Worm (Caenorhabditis elegans) whole organism, L4 larva: ENCODE measurements around the gene col-172.

ENCODE experiments used
- F49E8.2 ChIP-seq: sonication (generic microtip); optimal IDR thresholded peaks from 2 replicates; lab custom pipeline; 2016; ENCODE audit warnings: missing compliant biosample characterization, mild to moderate bottlenecking, missing genetic modification characterization, borderline replicate concordance
- T26A8.4 ChIP-seq: fragments of 200-800 bp; sonication (Bioruptor generic); IDR thresholded peaks from 2 replicates; pipeline ENCODE4 v1.3.6; 2022; ENCODE audit warnings: missing genetic modification characterization, missing compliant biosample characterization
- Y75B8A.6 ChIP-seq: fragments of 200-800 bp; sonication (Bioruptor generic); IDR thresholded peaks from 2 replicates; pipeline ENCODE4 v1.3.6; 2022; ENCODE audit warnings: missing genetic modification reagents, missing genetic modification characterization, missing compliant biosample characterization
- ama-1 ChIP-seq: fragments of 150-350 bp; optimal IDR thresholded peaks from 2 replicates; lab custom pipeline; 2014; ENCODE audit warnings: inconsistent platforms, mixed read lengths
- ceh-20 ChIP-seq: fragments of 200-800 bp; sonication (Bioruptor generic); IDR thresholded peaks from 2 replicates; pipeline ENCODE4 v1.3.6; 2022; ENCODE audit warnings: missing genetic modification reagents, missing genetic modification characterization, missing compliant biosample characterization
- ceh-62 ChIP-seq: sonication (generic microtip); optimal IDR thresholded peaks from 2 replicates; lab custom pipeline; 2017; ENCODE audit warnings: missing biosample characterization, missing genetic modification characterization
- daf-16 ChIP-seq, 3 experiments: sonication (generic microtip); optimal IDR thresholded peaks; 2 replicates each; lab custom pipeline; 2016 to 2017; ENCODE audit warnings: missing genetic modification characterization in 3 of 3, missing genetic modification reagents in 3 of 3, mild to moderate bottlenecking in 2 of 3, missing compliant biosample characterization in 2 of 3, missing biosample characterization in 1 of 3, moderate library complexity in 1 of 3
- dmd-6 ChIP-seq: fragments of 200-800 bp; sonication (Bioruptor generic); IDR thresholded peaks from 2 replicates; pipeline ENCODE4 v1.3.6; 2022; ENCODE audit warnings: missing genetic modification reagents, missing genetic modification characterization, missing compliant biosample characterization
- dpl-1 ChIP-seq: fragments of 150-350 bp; optimal IDR thresholded peaks from 2 replicates; lab custom pipeline; 2014; ENCODE audit warnings: missing biosample characterization, missing genetic modification reagents, missing genetic modification characterization
- dve-1 ChIP-seq: sonication (generic microtip); optimal IDR thresholded peaks from 2 replicates; lab custom pipeline; 2017; ENCODE audit warnings: antibody characterized with exemption, mild to moderate bottlenecking, missing genetic modification characterization, missing compliant biosample characterization; ENCODE audit not compliant: insufficient read depth
- egl-27 ChIP-seq: sonication (generic microtip); optimal IDR thresholded peaks from 3 replicates; lab custom pipeline; 2017; ENCODE audit warnings: missing biosample characterization, missing genetic modification reagents, missing genetic modification characterization
- egl-43 ChIP-seq: fragments of 200-800 bp; sonication (Bioruptor generic); IDR thresholded peaks from 2 replicates; pipeline ENCODE4 v1.3.6; 2022; ENCODE audit warnings: missing genetic modification reagents, missing genetic modification characterization, missing compliant biosample characterization
- fkh-10 ChIP-seq: fragments of 150-350 bp; optimal IDR thresholded peaks from 2 replicates; lab custom pipeline; 2014; ENCODE audit warnings: missing biosample characterization, missing genetic modification reagents, missing genetic modification characterization
- gei-8 ChIP-seq: fragments of 200-800 bp; sonication (Bioruptor generic); optimal IDR thresholded peaks from 2 replicates; lab custom pipeline; 2018; ENCODE audit warnings: mild to moderate bottlenecking, missing genetic modification characterization, missing compliant biosample characterization
- hlh-11 ChIP-seq: fragments of 200-800 bp; sonication (Bioruptor generic); optimal IDR thresholded peaks from 2 replicates; lab custom pipeline; 2018; ENCODE audit warnings: mild to moderate bottlenecking, missing genetic modification characterization, missing compliant biosample characterization
- hlh-30 ChIP-seq: sonication (generic microtip); optimal IDR thresholded peaks from 2 replicates; lab custom pipeline; 2017; ENCODE audit warnings: antibody characterized with exemption, mild to moderate bottlenecking, missing genetic modification characterization, missing compliant biosample characterization; ENCODE audit not compliant: insufficient read depth
- hmg-1.1 ChIP-seq: fragments of 200-800 bp; sonication (Bioruptor generic); IDR thresholded peaks from 2 replicates; pipeline ENCODE4 v1.3.6; 2022; ENCODE audit warnings: missing genetic modification reagents, missing genetic modification characterization, missing compliant biosample characterization
- lin-29 ChIP-seq: fragments of 200-800 bp; sonication (Bioruptor generic); IDR thresholded peaks from 2 replicates; pipeline ENCODE4 v1.3.6; 2022; ENCODE audit warnings: missing genetic modification reagents, missing genetic modification characterization, missing compliant biosample characterization
- madf-5 ChIP-seq, 2 experiments: fragments of 200-800 bp; sonication (Bioruptor generic); IDR thresholded peaks; 2 replicates each; pipeline ENCODE4 v1.3.6; 2022; ENCODE audit warnings: missing compliant biosample characterization in 2 of 2, missing genetic modification characterization in 2 of 2
- mes-2 ChIP-seq: sonication (generic microtip); optimal IDR thresholded peaks from 2 replicates; lab custom pipeline; 2016; ENCODE audit warnings: missing genotype, mild to moderate bottlenecking, missing genetic modification characterization, missing compliant biosample characterization; ENCODE audit not compliant: poor library complexity, severe bottlenecking
- mxl-2 ChIP-seq: fragments of 200-800 bp; sonication (Bioruptor generic); conservative IDR thresholded peaks from 2 replicates; pipeline ENCODE4 v1.3.6; 2022; ENCODE audit warnings: missing genetic modification reagents, missing genetic modification characterization, missing compliant biosample characterization
- mxl-3 ChIP-seq: fragments of 200-800 bp; sonication (Bioruptor generic); optimal IDR thresholded peaks from 2 replicates; lab custom pipeline; 2018; ENCODE audit warnings: mild to moderate bottlenecking, missing genetic modification characterization, missing compliant biosample characterization
- nhr-10 ChIP-seq: fragments of 150-350 bp; optimal IDR thresholded peaks from 2 replicates; lab custom pipeline; 2014; ENCODE audit warnings: missing biosample characterization, missing genetic modification characterization
- nhr-111 ChIP-seq: fragments of 200-800 bp; sonication (Bioruptor generic); optimal IDR thresholded peaks from 2 replicates; lab custom pipeline; 2018; ENCODE audit warnings: mild to moderate bottlenecking, missing genetic modification characterization, missing compliant biosample characterization
- nhr-237 ChIP-seq: sonication (generic microtip); optimal IDR thresholded peaks from 2 replicates; lab custom pipeline; 2017; ENCODE audit warnings: missing biosample characterization, missing genetic modification characterization
- nhr-28 ChIP-seq: fragments of 150-350 bp; optimal IDR thresholded peaks from 2 replicates; lab custom pipeline; 2014; ENCODE audit warnings: missing biosample characterization, missing genetic modification characterization
- nhr-76 ChIP-seq: fragments of 150-350 bp; optimal IDR thresholded peaks from 2 replicates; lab custom pipeline; 2014; ENCODE audit warnings: missing biosample characterization, missing genetic modification characterization
- nhr-77 ChIP-seq: fragments of 150-350 bp; optimal IDR thresholded peaks from 2 replicates; lab custom pipeline; 2014; ENCODE audit warnings: missing biosample characterization, missing genetic modification characterization
- php-3 ChIP-seq: fragments of 200-800 bp; sonication (Bioruptor generic); IDR thresholded peaks from 2 replicates; pipeline ENCODE4 v1.3.6; 2022; ENCODE audit warnings: missing genetic modification reagents, missing genetic modification characterization, missing compliant biosample characterization
- pqm-1 ChIP-seq: sonication (generic microtip); optimal IDR thresholded peaks from 2 replicates; lab custom pipeline; 2017; ENCODE audit warnings: missing biosample characterization, missing genetic modification characterization
- rbr-2 ChIP-seq: sonication (generic microtip); optimal IDR thresholded peaks from 2 replicates; lab custom pipeline; 2016; ENCODE audit warnings: missing genotype, missing genetic modification characterization, missing compliant biosample characterization
- snpc-4 ChIP-seq: fragments of 150-350 bp; optimal IDR thresholded peaks from 2 replicates; lab custom pipeline; 2014; ENCODE audit warnings: missing biosample characterization, missing genetic modification characterization
- spr-1 ChIP-seq: sonication (generic microtip); optimal IDR thresholded peaks from 2 replicates; lab custom pipeline; 2016; ENCODE audit warnings: mild to moderate bottlenecking, missing genetic modification characterization, missing compliant biosample characterization
- spr-3 ChIP-seq: fragments of 200-800 bp; sonication (Bioruptor generic); optimal IDR thresholded peaks from 2 replicates; lab custom pipeline; 2018; ENCODE audit warnings: mild to moderate bottlenecking, missing genetic modification characterization, missing compliant biosample characterization
- tra-1 ChIP-seq: fragments of 200-800 bp; sonication (Bioruptor generic); IDR thresholded peaks from 2 replicates; pipeline ENCODE4 v1.3.6; 2022; ENCODE audit warnings: missing genetic modification reagents, missing genetic modification characterization, missing compliant biosample characterization
- unc-62 ChIP-seq, 3 experiments: fragments of 150-350 bp in 1 of 3; sonication (generic microtip); optimal IDR thresholded peaks in 2 of 3; peaks in 1 of 3; 1 replicate in 1 of 3; 2 replicates in 2 of 3; lab custom pipeline; 2014 to 2017; ENCODE audit warnings: missing biosample characterization in 3 of 3, missing genetic modification characterization in 3 of 3, missing genetic modification reagents in 3 of 3, missing genotype in 1 of 3
- zip-2 ChIP-seq: fragments of 150-350 bp; optimal IDR thresholded peaks from 2 replicates; lab custom pipeline; 2014; ENCODE audit warnings: missing biosample characterization, missing genetic modification characterization

col-172 gene

DNA sequence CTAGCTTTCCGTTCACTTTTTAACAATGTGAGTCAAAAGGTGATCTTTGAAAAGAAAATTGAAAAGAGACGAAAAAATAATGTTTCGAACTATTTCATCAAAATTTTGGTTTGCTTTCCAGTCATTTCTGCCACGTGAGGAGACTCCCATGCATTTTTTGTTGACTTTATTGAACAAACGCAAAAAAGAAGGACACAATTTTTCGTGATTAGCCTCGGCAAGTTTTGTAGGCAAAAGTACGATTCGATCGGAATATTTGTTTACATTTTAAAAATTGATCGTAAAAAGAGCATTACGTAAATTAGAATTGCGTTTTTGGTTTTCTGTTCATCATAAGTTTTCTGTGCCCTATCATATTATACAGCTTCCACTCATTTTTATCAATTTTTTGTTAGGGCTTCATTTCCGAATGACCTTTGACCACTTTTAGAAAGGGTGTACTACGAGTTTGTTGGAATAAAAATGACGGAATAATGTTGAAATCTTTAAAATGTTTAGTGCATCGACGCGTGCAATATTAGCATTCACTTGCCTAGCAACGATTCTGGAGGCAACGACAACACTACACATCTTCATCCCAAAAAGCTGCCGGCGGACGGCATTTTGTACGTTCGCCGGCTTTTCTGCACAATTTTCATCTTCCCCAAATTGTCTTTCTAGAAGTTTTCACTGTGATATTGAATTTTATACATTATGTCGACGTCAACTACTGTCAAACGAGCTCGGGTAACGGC lies 27.5 kb upstream of the col-172 start, which contains the start of gene C56E10.3 (continued):
- peak; percentile 48 for TF ChIP-seq pqm-1 (tag; lab: Kevin White, UChicago)
- no peak for TF ChIP-seq spr-3 (GFP tag; lab: Kevin White, UChicago)
- no peak for TF ChIP-seq zip-2 (tag; lab: Kevin White, UChicago)
- TF ChIP-seq dmd-6 (GFP tag; lab: Robert Waterston, UW) = peak; percentile 19; the same call in 1 of the 2 replicates
- TF ChIP-seq T26A8.4 (GFP tag; lab: Robert Waterston, UW) = no peak
- no peak for TF ChIP-seq lin-29 (GFP tag; lab: Robert Waterston, UW)
- TF ChIP-seq, all 104 proteins: peak for 13

DNA sequence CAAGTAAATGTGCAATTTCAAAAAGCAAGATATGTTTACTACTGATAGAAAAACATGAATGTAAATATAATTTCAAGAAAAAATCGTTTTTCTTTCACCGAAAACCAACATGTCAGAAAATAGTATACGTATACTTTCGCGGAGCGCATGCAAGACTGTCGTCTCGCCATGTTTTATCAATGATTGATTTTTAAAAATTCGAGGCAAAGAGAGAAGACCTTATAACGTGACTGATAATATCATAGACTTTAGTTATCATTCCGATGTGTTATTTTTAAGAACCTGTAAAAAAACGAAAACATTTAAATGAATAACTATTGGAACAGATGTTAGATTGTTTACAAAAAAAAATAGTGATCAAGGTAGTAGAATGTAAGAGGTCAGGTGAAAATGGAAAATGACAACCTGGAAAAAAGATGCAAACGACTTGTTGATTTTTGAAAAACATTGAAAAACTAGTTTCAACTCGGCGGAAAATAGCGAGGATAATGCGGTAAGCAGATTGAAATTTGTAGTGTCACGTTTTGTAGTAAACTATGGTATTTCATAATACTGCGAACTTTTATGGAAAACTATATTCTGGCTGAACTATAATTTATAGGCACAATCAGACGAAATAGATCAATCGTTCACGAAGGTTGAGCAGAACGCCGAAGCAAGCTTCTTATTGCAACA lies 26.1 kb upstream of the col-172 start:
- no peak for TF ChIP-seq nhr-237 (tag; lab: Kevin White, UChicago)
- TF ChIP-seq hmg-1.1 (GFP tag; lab: Robert Waterston, UW) = no peak
- peak; percentile 57 for TF ChIP-seq hlh-30 (tag; lab: Kevin White, UChicago)
- TF ChIP-seq dmd-6 (GFP tag; lab: Robert Waterston, UW) = peak; percentile 45; the same call in 1 of the 2 replicates
- TF ChIP-seq nhr-28 = peak; percentile 6
- TF ChIP-seq nhr-77 (tag; lab: Kevin White, UChicago) = no peak
- no peak for TF ChIP-seq daf-16 (GFP tag; optimal IDR thresholded peaks at IDR 0.05; lab: Kevin White, UChicago)
- peak; percentile 74 for TF ChIP-seq daf-16 (tag; optimal IDR thresholded peaks at IDR 0.05; lab: Kevin White, UChicago)
- no peak for TF ChIP-seq T26A8.4 (GFP tag; lab: Robert Waterston, UW)
- no peak for TF ChIP-seq ceh-20 (GFP tag; lab: Robert Waterston, UW)
- TF ChIP-seq nhr-111 (GFP tag; lab: Kevin White, UChicago) = no peak
- TF ChIP-seq snpc-4 = no peak
- TF ChIP-seq pqm-1 (tag; lab: Kevin White, UChicago) = peak; percentile 55
- peak; percentile 50 for TF ChIP-seq hlh-11
- TF ChIP-seq dve-1 (tag; lab: Kevin White, UChicago) = peak; percentile 47
- no peak for TF ChIP-seq unc-62 (GFP tag; optimal IDR thresholded peaks at IDR 0.05 in 1 of 2; lab: Kevin White, UChicago)
- no peak for TF ChIP-seq unc-62 (tag; optimal IDR thresholded peaks at IDR 0.05; lab: Kevin White, UChicago)
- no peak for TF ChIP-seq egl-43 (GFP tag; lab: Robert Waterston, UW)

DNA sequence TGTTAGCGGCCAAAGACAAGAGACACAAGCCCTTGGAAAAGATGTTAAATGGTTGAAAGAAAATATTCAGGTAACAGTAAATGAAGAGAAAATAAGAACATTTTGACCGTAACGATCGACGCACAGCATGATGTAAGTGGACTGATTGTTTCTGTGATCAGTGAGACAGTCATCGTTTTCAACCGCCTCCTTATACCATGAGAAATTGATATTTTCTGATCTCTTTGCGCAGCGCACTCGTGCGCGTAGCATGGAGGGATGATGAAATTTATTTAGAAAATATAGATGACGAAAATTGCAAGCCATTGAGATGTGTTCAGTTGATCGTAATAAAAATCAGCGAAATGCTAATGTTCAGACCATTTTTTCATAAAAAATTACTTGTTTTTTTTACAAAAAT lies 23.0 kb upstream of the col-172 start:
- TF ChIP-seq hlh-30 (tag; lab: Kevin White, UChicago) = peak; percentile 20
- TF ChIP-seq dve-1 (tag; lab: Kevin White, UChicago) = no peak
- no peak for TF ChIP-seq ceh-62
- TF ChIP-seq hmg-1.1 (GFP tag; lab: Robert Waterston, UW) = no peak
- TF ChIP-seq tra-1 (GFP tag; lab: Robert Waterston, UW) = no peak
- peak; percentile 4 for TF ChIP-seq nhr-28
- TF ChIP-seq lin-29 (GFP tag; lab: Robert Waterston, UW) = no peak
- TF ChIP-seq rbr-2 (tag; lab: Kevin White, UChicago) = no peak
- no peak for TF ChIP-seq snpc-4
- TF ChIP-seq fkh-10 (GFP tag; lab: Kevin White, UChicago) = no peak
- TF ChIP-seq ama-1 (lab: Kevin White, UChicago) = no peak
- no peak for TF ChIP-seq mxl-2
- TF ChIP-seq dpl-1 (GFP tag; lab: Kevin White, UChicago) = no peak
- no peak for TF ChIP-seq gei-8 (GFP tag; lab: Kevin White, UChicago)
- TF ChIP-seq nhr-10 (tag; lab: Kevin White, UChicago) = no peak
- TF ChIP-seq nhr-76 (tag; lab: Kevin White, UChicago) = no peak
- no peak for TF ChIP-seq mes-2
- no peak for TF ChIP-seq nhr-237 (tag; lab: Kevin White, UChicago)
- TF ChIP-seq php-3 (GFP tag; lab: Robert Waterston, UW) = no peak
- TF ChIP-seq mxl-3 = peak; percentile 76
- TF ChIP-seq unc-62 (GFP tag; optimal IDR thresholded peaks at IDR 0.05 in 1 of 2; lab: Kevin White, UChicago) = no peak
- no peak for TF ChIP-seq unc-62 (tag; optimal IDR thresholded peaks at IDR 0.05; lab: Kevin White, UChicago)
- TF ChIP-seq madf-5 (GFP tag; IDR thresholded peaks at IDR 0.05; lab: Robert Waterston, UW) = no peak
- no peak for TF ChIP-seq egl-27 (tag; lab: Kevin White, UChicago)
- TF ChIP-seq Y75B8A.6 = no peak
- no peak for TF ChIP-seq F49E8.2 (tag; lab: Kevin White, UChicago)
- no peak for TF ChIP-seq spr-1
